Worm (Caenorhabditis elegans) whole organism, midembryonic: ENCODE results near the gene moc-3.

ENCODE experiments used
- T22C8.4 ChIP-seq: fragments of 200-800 bp; sonication (Bioruptor generic); IDR thresholded peaks from 2 replicates; pipeline ENCODE4 v1.3.6; 2022; ENCODE audit warnings: missing genetic modification characterization, missing compliant biosample characterization
- cog-1 ChIP-seq: sonication (generic microtip); optimal IDR thresholded peaks from 2 replicates; lab custom pipeline; 2016; ENCODE audit warnings: missing genetic modification characterization, missing compliant biosample characterization
- flt-1 ChIP-seq: fragments of 200-800 bp; sonication (Bioruptor generic); IDR thresholded peaks from 2 replicates; pipeline ENCODE4 v1.3.6; 2022; ENCODE audit warnings: missing genetic modification characterization, missing compliant biosample characterization
- klf-2 ChIP-seq: fragments of 200-800 bp; sonication (Bioruptor generic); conservative IDR thresholded peaks from 2 replicates; pipeline ENCODE4 v1.3.6; 2022; ENCODE audit warnings: missing genetic modification reagents, missing genetic modification characterization, missing compliant biosample characterization
- med-1 ChIP-seq: sonication (generic microtip); optimal IDR thresholded peaks from 2 replicates; lab custom pipeline; 2017; ENCODE audit warnings: missing genetic modification characterization, mild to moderate bottlenecking, missing compliant biosample characterization, antibody characterized with exemption, missing genetic modification reagents; ENCODE audit not compliant: insufficient read depth
- ref-1 ChIP-seq: fragments of 200-800 bp; sonication (Bioruptor generic); conservative IDR thresholded peaks from 2 replicates; pipeline ENCODE4 v1.3.6; 2022; ENCODE audit warnings: missing genetic modification reagents, missing genetic modification characterization, missing compliant biosample characterization
- tab-1 ChIP-seq: fragments of 200-800 bp; sonication (Bioruptor generic); IDR thresholded peaks from 2 replicates; pipeline ENCODE4 v1.3.6; 2022; ENCODE audit warnings: missing genetic modification characterization, missing compliant biosample characterization
- ztf-23 ChIP-seq: fragments of 200-800 bp; sonication (Bioruptor generic); IDR thresholded peaks from 2 replicates; pipeline ENCODE4 v1.3.6; 2022; ENCODE audit warnings: missing genetic modification reagents, missing genetic modification characterization, missing compliant biosample characterization
- ztf-29 ChIP-seq: fragments of 200-800 bp; sonication (Bioruptor generic); IDR thresholded peaks from 2 replicates; pipeline ENCODE4 v1.3.6; 2022; ENCODE audit warnings: missing genetic modification reagents, missing genetic modification characterization, missing compliant biosample characterization

The moc-3 gene

ce11 chrIV:8168660-8169059, 38.3 kb downstream of the moc-3 start, which contains the start of gene clec-52:
Gene clec-52, minus strand, starts transcription at chrIV:8168760.
- no peak for TF ChIP-seq ztf-29
- TF ChIP-seq ztf-23, result no peak
- no peak for TF ChIP-seq cog-1 (tag; lab: Kevin White, UChicago)
- TF ChIP-seq tab-1 (GFP tag; lab: Robert Waterston, UW), result no peak
- TF ChIP-seq klf-2 (GFP tag; lab: Robert Waterston, UW), result no peak
- TF ChIP-seq flt-1 (GFP tag; lab: Robert Waterston, UW), result no peak
- TF ChIP-seq ref-1 (GFP tag; lab: Robert Waterston, UW), result no peak
- TF ChIP-seq med-1, result no peak
- TF ChIP-seq T22C8.4 (GFP tag; lab: Robert Waterston, UW), result no peak

ce11 chrIV:8169674-8170073, 39.3 kb downstream of the moc-3 start, which contains the start of gene C07G1.15:
Gene C07G1.15, plus strand, starts transcription at chrIV:8169974.
- no peak for TF ChIP-seq cog-1 (tag; lab: Kevin White, UChicago)
- no peak for TF ChIP-seq flt-1 (GFP tag; lab: Robert Waterston, UW)
- TF ChIP-seq tab-1 (GFP tag; lab: Robert Waterston, UW), result no peak
- no peak for TF ChIP-seq klf-2 (GFP tag; lab: Robert Waterston, UW)
- TF ChIP-seq T22C8.4 (GFP tag; lab: Robert Waterston, UW), result no peak
- TF ChIP-seq med-1, result no peak
- TF ChIP-seq ztf-29, result no peak
- TF ChIP-seq ztf-23, result no peak
- TF ChIP-seq ref-1 (GFP tag; lab: Robert Waterston, UW), result no peak

- TF ChIP-seq cog-1 (tag; lab: Kevin White, UChicago) (peak; percentile 57), flt-1 (GFP tag; lab: Robert Waterston, UW) (no peak)
Observed at ce11 chrIV:8170264-8170663, 39.9 kb downstream of the moc-3 start.

ce11 chrIV:8171376-8171775, 41.0 kb downstream of the moc-3 start:
- TF ChIP-seq tab-1 (GFP tag; lab: Robert Waterston, UW) (no peak), ref-1 (GFP tag; lab: Robert Waterston, UW) (no peak), ztf-23 (no peak), med-1 (no peak), flt-1 (GFP tag; lab: Robert Waterston, UW) (no peak), ztf-29 (no peak)

ce11 chrIV:8173610-8174009, 43.2 kb downstream of the moc-3 start:
- TF ChIP-seq cog-1 (tag; lab: Kevin White, UChicago) (no peak), ztf-29 (no peak), ref-1 (GFP tag; lab: Robert Waterston, UW) (no peak), T22C8.4 (GFP tag; lab: Robert Waterston, UW) (no peak), ztf-23 (no peak), tab-1 (GFP tag; lab: Robert Waterston, UW) (no peak)

ce11 chrIV:8174792-8175191, 44.4 kb downstream of the moc-3 start:
- no peak for TF ChIP-seq tab-1 (GFP tag; lab: Robert Waterston, UW)
- TF ChIP-seq ztf-29, result no peak
- no peak for TF ChIP-seq med-1
- no peak for TF ChIP-seq cog-1 (tag; lab: Kevin White, UChicago)
- TF ChIP-seq T22C8.4 (GFP tag; lab: Robert Waterston, UW), result no peak
- no peak for TF ChIP-seq klf-2 (GFP tag; lab: Robert Waterston, UW)
- TF ChIP-seq ref-1 (GFP tag; lab: Robert Waterston, UW), result no peak
- TF ChIP-seq ztf-23, result no peak
- no peak for TF ChIP-seq flt-1 (GFP tag; lab: Robert Waterston, UW)

ce11 chrIV:8175686-8176532, 45.5 kb downstream of the moc-3 start, which contains the start of gene pct-1:
Gene pct-1, plus strand, starts transcription at chrIV:8176482.
- TF ChIP-seq tab-1 (GFP tag; lab: Robert Waterston, UW), result no peak
- TF ChIP-seq flt-1 (GFP tag; lab: Robert Waterston, UW), result no peak
- no peak for TF ChIP-seq ref-1 (GFP tag; lab: Robert Waterston, UW)
- TF ChIP-seq med-1, result no peak
- no peak for TF ChIP-seq ztf-29
- no peak for TF ChIP-seq ztf-23
- no peak for TF ChIP-seq cog-1 (tag; lab: Kevin White, UChicago)
- TF ChIP-seq T22C8.4 (GFP tag; lab: Robert Waterston, UW), result no peak
- TF ChIP-seq klf-2 (GFP tag; lab: Robert Waterston, UW), result no peak

ce11 chrIV:8181404-8181803, 51.0 kb downstream of the moc-3 start:
- no peak for TF ChIP-seq flt-1 (GFP tag; lab: Robert Waterston, UW)
